Worm (Caenorhabditis elegans) whole organism, L2 larva: ENCODE results near the gene T24G10.2.

Experiments used
- C34F6.9 ChIP-seq: fragments of 150-350 bp; optimal IDR thresholded peaks from 2 replicates; lab custom pipeline; 2014; ENCODE audit warnings: missing biosample characterization, missing genetic modification characterization
- F13H6.1 ChIP-seq: sonication (generic microtip); optimal IDR thresholded peaks from 2 replicates; lab custom pipeline; 2016; ENCODE audit warnings: missing genetic modification characterization, missing compliant biosample characterization
- R02D3.7 ChIP-seq: fragments of 150-350 bp; optimal IDR thresholded peaks from 2 replicates; lab custom pipeline; 2014; ENCODE audit warnings: missing biosample characterization, missing genetic modification characterization
- ZK546.5 ChIP-seq: sonication (generic microtip); optimal IDR thresholded peaks from 2 replicates; lab custom pipeline; 2017; ENCODE audit warnings: missing biosample characterization, missing genetic modification characterization
- alr-1 ChIP-seq: fragments of 150-350 bp; optimal IDR thresholded peaks from 2 replicates; lab custom pipeline; 2014; ENCODE audit warnings: missing biosample characterization, missing genetic modification characterization
- blmp-1 ChIP-seq: sonication (generic microtip); optimal IDR thresholded peaks from 2 replicates; lab custom pipeline; 2017; ENCODE audit warnings: missing genetic modification characterization, mild to moderate bottlenecking, missing compliant biosample characterization, antibody characterized with exemption, moderate library complexity; ENCODE audit not compliant: insufficient read depth
- crh-2 ChIP-seq: sonication (generic microtip); optimal IDR thresholded peaks from 2 replicates; lab custom pipeline; 2017; ENCODE audit warnings: missing biosample characterization, missing genetic modification characterization
- dmd-4 ChIP-seq: sonication (generic microtip); optimal IDR thresholded peaks from 2 replicates; lab custom pipeline; 2017; ENCODE audit warnings: missing biosample characterization, missing genetic modification characterization
- gmeb-1 ChIP-seq: fragments of 150-350 bp; optimal IDR thresholded peaks from 2 replicates; lab custom pipeline; 2014; ENCODE audit warnings: missing biosample characterization, missing genetic modification characterization
- lin-11 ChIP-seq: fragments of 150-350 bp; sonication (generic microtip); optimal IDR thresholded peaks from 2 replicates; lab custom pipeline; 2014; ENCODE audit warnings: missing biosample characterization, missing genetic modification characterization, inconsistent platforms, mixed read lengths
- lin-13 ChIP-seq: fragments of 150-350 bp; optimal IDR thresholded peaks from 2 replicates; lab custom pipeline; 2014; ENCODE audit warnings: missing biosample characterization, missing genetic modification reagents, missing genetic modification characterization
- lin-39 ChIP-seq: fragments of 150-350 bp; optimal IDR thresholded peaks from 2 replicates; lab custom pipeline; 2014; ENCODE audit warnings: missing biosample characterization, missing genetic modification reagents, missing genetic modification characterization
- lsy-2 ChIP-seq, 2 experiments: fragments of 150-350 bp in 1 of 2; sonication (generic microtip) in 1 of 2; optimal IDR thresholded peaks; 2 replicates each; lab custom pipeline; 2014 to 2017; ENCODE audit warnings: missing biosample characterization in 2 of 2, missing genetic modification characterization in 2 of 2
- mbf-1 ChIP-seq: sonication (generic microtip); optimal IDR thresholded peaks from 2 replicates; lab custom pipeline; 2017; ENCODE audit warnings: missing biosample characterization, missing genetic modification characterization
- nhr-10 ChIP-seq: sonication (generic microtip); optimal IDR thresholded peaks from 2 replicates; lab custom pipeline; 2017; ENCODE audit warnings: missing biosample characterization, missing genetic modification characterization
- nhr-11 ChIP-seq: fragments of 150-350 bp; optimal IDR thresholded peaks from 2 replicates; lab custom pipeline; 2014; ENCODE audit warnings: missing biosample characterization, missing genetic modification characterization
- nhr-12 ChIP-seq: fragments of 150-350 bp; optimal IDR thresholded peaks from 2 replicates; lab custom pipeline; 2014; ENCODE audit warnings: missing biosample characterization, missing genetic modification characterization
- nhr-129 ChIP-seq: fragments of 150-350 bp; optimal IDR thresholded peaks from 2 replicates; lab custom pipeline; 2014; ENCODE audit warnings: missing biosample characterization, missing genetic modification characterization
- nhr-21 ChIP-seq: fragments of 150-350 bp; optimal IDR thresholded peaks from 2 replicates; lab custom pipeline; 2014; ENCODE audit warnings: missing biosample characterization, missing genetic modification characterization
- nhr-23 ChIP-seq: fragments of 150-350 bp; optimal IDR thresholded peaks from 2 replicates; lab custom pipeline; 2014; ENCODE audit warnings: missing biosample characterization, missing genetic modification reagents, missing genetic modification characterization
- nhr-237 ChIP-seq: fragments of 150-350 bp; optimal IDR thresholded peaks from 2 replicates; lab custom pipeline; 2014; ENCODE audit warnings: missing biosample characterization, missing genetic modification characterization
- nhr-25 ChIP-seq: fragments of 150-350 bp; sonication (generic microtip); optimal IDR thresholded peaks from 3 replicates; lab custom pipeline; 2014; ENCODE audit warnings: missing biosample characterization, missing genetic modification characterization
- nhr-6 ChIP-seq: fragments of 150-350 bp; optimal IDR thresholded peaks from 2 replicates; lab custom pipeline; 2014; ENCODE audit warnings: missing biosample characterization, missing genetic modification characterization
- nhr-77 ChIP-seq: fragments of 150-350 bp; optimal IDR thresholded peaks from 2 replicates; lab custom pipeline; 2014; ENCODE audit warnings: missing biosample characterization, missing genetic modification characterization
- peb-1 ChIP-seq: fragments of 150-350 bp; optimal IDR thresholded peaks from 2 replicates; lab custom pipeline; 2014; ENCODE audit warnings: missing biosample characterization, missing genetic modification characterization
- sem-4 ChIP-seq: fragments of 150-350 bp; optimal IDR thresholded peaks from 2 replicates; lab custom pipeline; 2014; ENCODE audit warnings: missing biosample characterization, missing genetic modification reagents, missing genetic modification characterization
- skn-1 ChIP-seq: sonication (generic microtip); optimal IDR thresholded peaks from 2 replicates; lab custom pipeline; 2017; ENCODE audit warnings: missing biosample characterization, missing genetic modification characterization
- sma-3 ChIP-seq: sonication (generic microtip); optimal IDR thresholded peaks from 2 replicates; lab custom pipeline; 2016; ENCODE audit warnings: missing genetic modification reagents, missing genetic modification characterization, missing compliant biosample characterization
- sma-9 ChIP-seq, 2 experiments: fragments of 150-350 bp in 1 of 2; sonication (generic microtip) in 1 of 2; optimal IDR thresholded peaks; 2 replicates each; lab custom pipeline; 2014 to 2016; ENCODE audit warnings: missing genetic modification characterization in 2 of 2, mild to moderate bottlenecking in 1 of 2, missing biosample characterization in 1 of 2, missing compliant biosample characterization in 1 of 2, missing genetic modification reagents in 1 of 2, moderate library complexity in 1 of 2
- snpc-4 ChIP-seq: fragments of 150-350 bp; optimal IDR thresholded peaks from 2 replicates; lab custom pipeline; 2014; ENCODE audit warnings: missing biosample characterization, missing genetic modification characterization
- unc-39 ChIP-seq: fragments of 150-350 bp; optimal IDR thresholded peaks from 2 replicates; lab custom pipeline; 2014; ENCODE audit warnings: missing biosample characterization, missing genetic modification characterization
- unc-55 ChIP-seq: fragments of 150-350 bp; sonication (generic microtip); optimal IDR thresholded peaks from 3 replicates; lab custom pipeline; 2014; ENCODE audit warnings: missing biosample characterization, missing genetic modification reagents, missing genetic modification characterization
- unc-62 ChIP-seq: fragments of 150-350 bp; optimal IDR thresholded peaks from 2 replicates; lab custom pipeline; 2014; ENCODE audit warnings: missing biosample characterization, missing genetic modification reagents, missing genetic modification characterization
- zag-1 ChIP-seq: fragments of 150-350 bp; optimal IDR thresholded peaks from 2 replicates; lab custom pipeline; 2014; ENCODE audit warnings: missing biosample characterization, missing genetic modification characterization
- ztf-1 ChIP-seq: fragments of 200-800 bp; sonication (Bioruptor generic); conservative IDR thresholded peaks from 2 replicates; pipeline ENCODE4 v1.3.6; 2022; ENCODE audit warnings: missing genetic modification characterization, missing compliant biosample characterization
- ztf-11 ChIP-seq: sonication (generic microtip); optimal IDR thresholded peaks from 2 replicates; lab custom pipeline; 2017; ENCODE audit warnings: missing biosample characterization, missing genetic modification characterization
- ztf-4 ChIP-seq: fragments of 150-350 bp; optimal IDR thresholded peaks from 2 replicates; lab custom pipeline; 2014; ENCODE audit warnings: missing biosample characterization, missing genetic modification characterization

Gene T24G10.2

DNA sequence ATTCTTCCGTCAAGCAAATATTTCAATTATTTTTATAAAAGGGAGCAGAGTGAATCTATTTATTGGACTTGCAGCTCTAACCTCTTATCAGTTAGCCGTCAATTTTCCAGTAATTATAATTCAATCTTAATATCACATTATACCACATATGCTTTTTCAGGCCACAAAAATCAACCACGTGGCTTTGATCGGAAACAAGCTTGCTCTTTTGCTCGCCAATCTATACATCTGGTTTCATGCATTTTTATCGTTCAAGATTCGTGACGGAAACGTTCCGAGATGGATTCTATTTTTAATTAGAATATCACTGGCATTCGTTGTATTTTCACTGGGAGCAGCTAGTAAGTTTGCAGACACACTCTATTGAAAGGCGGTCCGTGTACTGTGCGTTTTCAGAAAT, 35.5 kb downstream of the T24G10.2 start:
- no peak for TF ChIP-seq ztf-4 (tag; lab: Kevin White, UChicago)

DNA sequence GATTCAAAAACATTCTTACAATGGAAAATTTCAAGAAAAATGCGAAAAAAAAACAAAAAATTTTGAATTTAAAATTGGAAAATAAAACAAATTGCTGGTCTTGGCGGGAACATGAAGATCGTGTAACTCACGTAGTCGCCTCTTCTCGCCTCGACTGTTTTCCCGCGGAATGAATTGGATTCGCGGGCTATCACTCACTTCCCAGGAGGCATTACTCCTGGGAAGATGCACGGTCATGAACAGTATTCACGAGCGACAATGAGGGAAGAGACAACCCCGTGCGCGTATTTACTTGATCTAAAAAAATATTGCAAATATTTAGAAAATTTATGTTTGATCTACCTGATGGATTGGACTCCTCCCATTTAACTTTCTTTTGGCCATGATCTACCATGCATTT, 36.2 kb downstream of the T24G10.2 start:
- TF ChIP-seq nhr-21 (tag; lab: Kevin White, UChicago) (no peak), unc-39 (no peak), nhr-10 (tag; lab: Kevin White, UChicago) (no peak), skn-1 (tag; lab: Kevin White, UChicago) (no peak), dmd-4 (tag; lab: Kevin White, UChicago) (no peak), R02D3.7 (tag; lab: Kevin White, UChicago) (no peak), nhr-23 (no peak), lin-13 (GFP tag; lab: Kevin White, UChicago) (no peak), nhr-12 (tag; lab: Kevin White, UChicago) (no peak)

DNA sequence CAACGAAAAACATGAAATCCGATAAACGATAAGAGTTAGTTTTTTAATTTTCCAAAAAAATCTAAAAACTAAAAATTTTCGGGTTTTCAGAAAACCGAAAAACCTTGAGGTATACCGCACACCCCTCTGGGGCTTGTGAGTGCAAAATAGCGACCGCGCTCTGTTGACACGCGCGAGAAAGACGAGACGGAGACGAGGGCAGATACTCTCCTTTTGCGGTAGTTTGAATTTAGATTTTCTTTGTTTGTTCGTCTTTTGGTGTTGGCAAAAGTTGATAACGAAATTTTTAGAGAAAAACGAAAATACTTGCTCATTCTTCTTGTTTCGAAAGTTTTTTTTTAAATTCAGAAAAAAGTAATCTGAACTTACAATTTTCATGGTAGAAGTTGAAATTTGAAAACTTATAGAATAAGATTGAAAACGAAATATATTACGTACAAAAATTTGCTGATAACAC, 36.9 kb downstream of the T24G10.2 start, which contains the start of the genes W03A5.2 and Y32H12A.8:
Gene W03A5.2 (plus strand): TSS at position 407 of the 457 bp plus-strand sequence.
Gene Y32H12A.8 (minus strand): TSS at position 410 of the 457 bp plus-strand sequence.
- TF ChIP-seq lin-39 (no peak), mbf-1 (no peak), blmp-1 (no peak), dmd-4 (tag; lab: Kevin White, UChicago) (no peak), lsy-2 (tag; optimal IDR thresholded peaks at IDR 0.05; lab: Kevin White, UChicago) (peak in 1 of 2 experiments; percentile 71), crh-2 (tag; lab: Kevin White, UChicago) (peak; percentile 26), F13H6.1 (tag; lab: Kevin White, UChicago) (no peak), unc-39 (no peak), ZK546.5 (tag; lab: Kevin White, UChicago) (no peak), zag-1 (tag; lab: Kevin White, UChicago) (no peak), sma-9 (GFP tag; optimal IDR thresholded peaks at IDR 0.05; lab: Kevin White, UChicago) (no peak), sma-9 (tag; optimal IDR thresholded peaks at IDR 0.05; lab: Kevin White, UChicago) (no peak), nhr-237 (tag; lab: Kevin White, UChicago) (no peak), unc-55 (GFP tag; lab: Kevin White, UChicago) (peak; percentile 76), sem-4 (tag; lab: Kevin White, UChicago) (no peak), nhr-10 (tag; lab: Kevin White, UChicago) (no peak), lin-11 (tag; lab: Kevin White, UChicago) (peak; percentile 10), nhr-12 (tag; lab: Kevin White, UChicago) (no peak), nhr-23 (no peak), unc-62 (GFP tag; lab: Kevin White, UChicago) (no peak), nhr-129 (tag; lab: Kevin White, UChicago) (peak; percentile 43), nhr-77 (tag; lab: Kevin White, UChicago) (no peak), C34F6.9 (peak; percentile 16), ztf-4 (tag; lab: Kevin White, UChicago) (no peak), nhr-11 (tag; lab: Kevin White, UChicago) (no peak), nhr-21 (tag; lab: Kevin White, UChicago) (no peak), gmeb-1 (tag; lab: Kevin White, UChicago) (peak; percentile 80), nhr-6 (tag; lab: Kevin White, UChicago) (no peak), ztf-1 (GFP tag; lab: Robert Waterston, UW) (no peak), sma-3 (no peak), nhr-25 (tag; lab: Kevin White, UChicago) (no peak), alr-1 (no peak), skn-1 (tag; lab: Kevin White, UChicago) (no peak), ztf-11 (tag; lab: Kevin White, UChicago) (no peak), snpc-4 (tag; lab: Kevin White, UChicago) (no peak)

DNA sequence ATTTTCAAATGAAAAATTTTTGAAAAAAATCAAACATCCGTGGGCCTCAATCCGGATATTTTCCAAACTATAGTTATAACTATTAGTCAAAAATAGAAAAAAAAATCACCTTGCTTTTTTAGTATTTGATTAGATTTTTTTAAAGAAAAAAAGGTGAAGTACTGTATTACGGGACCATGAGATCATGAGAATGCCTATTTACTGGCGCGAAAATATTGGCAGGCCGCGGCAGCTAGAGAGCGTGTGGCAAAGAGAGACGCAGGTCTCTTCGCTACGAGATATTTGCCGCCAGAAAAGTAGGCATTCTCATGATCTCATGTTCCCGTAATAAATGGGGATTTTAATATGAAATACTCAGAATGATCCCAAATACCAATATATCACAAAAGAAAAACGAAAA, 37.6 kb downstream of the T24G10.2 start:
- TF ChIP-seq F13H6.1 (tag; lab: Kevin White, UChicago): no peak
- no peak for TF ChIP-seq sem-4 (tag; lab: Kevin White, UChicago)
- no peak for TF ChIP-seq nhr-21 (tag; lab: Kevin White, UChicago)
- TF ChIP-seq nhr-237 (tag; lab: Kevin White, UChicago): no peak
- no peak for TF ChIP-seq ztf-1 (GFP tag; lab: Robert Waterston, UW)
- no peak for TF ChIP-seq unc-39
- no peak for TF ChIP-seq peb-1 (tag; lab: Kevin White, UChicago)
